Worm (Caenorhabditis elegans) whole organism, young adult: ENCODE data around the gene F56F10.2.

Source experiments
- F33H1.4 ChIP-seq: fragments of 200-800 bp; sonication (Bioruptor generic); IDR thresholded peaks from 2 replicates; pipeline ENCODE4 v1.3.6; 2022; ENCODE audit warnings: missing genetic modification reagents, missing genetic modification characterization, missing compliant biosample characterization
- F52B5.7 ChIP-seq: sonication (generic microtip); optimal IDR thresholded peaks from 2 replicates; lab custom pipeline; 2016; ENCODE audit warnings: mild to moderate bottlenecking, missing genetic modification characterization, missing compliant biosample characterization
- F57A8.1 ChIP-seq: fragments of 200-800 bp; sonication (Bioruptor generic); optimal IDR thresholded peaks from 2 replicates; lab custom pipeline; 2018; ENCODE audit warnings: mild to moderate bottlenecking, missing genetic modification characterization, moderate library complexity, missing compliant biosample characterization
- K12H6.12 ChIP-seq: fragments of 200-800 bp; sonication (Bioruptor generic); optimal IDR thresholded peaks from 2 replicates; lab custom pipeline; 2018; ENCODE audit warnings: mild to moderate bottlenecking, missing genetic modification characterization, missing compliant biosample characterization
- T26A5.8 ChIP-seq: sonication (generic microtip); optimal IDR thresholded peaks from 2 replicates; lab custom pipeline; 2016; ENCODE audit warnings: missing genetic modification characterization, missing compliant biosample characterization
- ama-1 ChIP-seq, 3 experiments: fragments of 150-350 bp in 1 of 3; sonication (generic microtip) in 2 of 3; optimal IDR thresholded peaks; 2 replicates each; lab custom pipeline; 2014 to 2018; ENCODE audit warnings: missing biosample characterization in 2 of 3, missing genetic modification characterization in 2 of 3, missing genetic modification reagents in 2 of 3
- atf-7 ChIP-seq: sonication (generic microtip); optimal IDR thresholded peaks from 2 replicates; lab custom pipeline; 2017; ENCODE audit warnings: mild to moderate bottlenecking, missing genetic modification characterization, missing compliant biosample characterization
- athp-1 ChIP-seq: sonication (generic microtip); optimal IDR thresholded peaks from 2 replicates; lab custom pipeline; 2017; ENCODE audit warnings: mild to moderate bottlenecking, missing genetic modification characterization, missing compliant biosample characterization
- attf-5 ChIP-seq: fragments of 200-800 bp; sonication (Bioruptor generic); optimal IDR thresholded peaks from 2 replicates; lab custom pipeline; 2018; ENCODE audit warnings: mild to moderate bottlenecking, missing genetic modification characterization, missing compliant biosample characterization
- bed-1 ChIP-seq: fragments of 200-800 bp; sonication (Bioruptor generic); IDR thresholded peaks from 2 replicates; pipeline ENCODE4 v1.3.6; 2022; ENCODE audit warnings: missing genetic modification reagents, missing genetic modification characterization, missing compliant biosample characterization
- ccch-3 ChIP-seq: fragments of 200-800 bp; sonication (Bioruptor generic); optimal IDR thresholded peaks from 2 replicates; lab custom pipeline; 2018; ENCODE audit warnings: mild to moderate bottlenecking, missing genetic modification characterization, missing compliant biosample characterization
- cebp-1 ChIP-seq, 2 experiments: fragments of 200-800 bp in 1 of 2; sonication (Bioruptor generic) in 1 of 2; sonication (generic microtip) in 1 of 2; IDR thresholded peaks in 1 of 2; optimal IDR thresholded peaks in 1 of 2; 2 replicates each; pipeline versions ENCODE4 v1.3.6 to Lab custom; 2017 to 2022; ENCODE audit warnings: missing compliant biosample characterization in 2 of 2, missing genetic modification characterization in 2 of 2, mild to moderate bottlenecking in 1 of 2, missing genetic modification reagents in 1 of 2, moderate library complexity in 1 of 2
- ceh-79 ChIP-seq: sonication (generic microtip); optimal IDR thresholded peaks from 2 replicates; lab custom pipeline; 2017; ENCODE audit warnings: mild to moderate bottlenecking, missing genetic modification characterization, missing compliant biosample characterization
- ceh-91 ChIP-seq: fragments of 200-800 bp; sonication (Bioruptor generic); IDR thresholded peaks from 2 replicates; pipeline ENCODE4 v1.3.6; 2022; ENCODE audit warnings: missing genetic modification reagents, missing genetic modification characterization, missing compliant biosample characterization
- chd-7 ChIP-seq: sonication (generic microtip); optimal IDR thresholded peaks from 2 replicates; lab custom pipeline; 2016; ENCODE audit warnings: mild to moderate bottlenecking, missing genetic modification characterization, moderate library complexity, missing compliant biosample characterization
- dox-1 ChIP-seq: fragments of 200-800 bp; sonication (Bioruptor generic); IDR thresholded peaks from 2 replicates; pipeline ENCODE4 v1.3.6; 2022; ENCODE audit warnings: missing genetic modification reagents, missing genetic modification characterization, missing compliant biosample characterization
- egl-18 ChIP-seq: fragments of 200-800 bp; sonication (Bioruptor generic); IDR thresholded peaks from 2 replicates; pipeline ENCODE4 v1.3.6; 2022; ENCODE audit warnings: missing genetic modification reagents, missing genetic modification characterization, missing compliant biosample characterization
- egl-44 ChIP-seq: fragments of 200-800 bp; sonication (Bioruptor generic); IDR thresholded peaks from 2 replicates; pipeline ENCODE4 v1.3.6; 2022; ENCODE audit warnings: missing genetic modification reagents, missing genetic modification characterization, missing compliant biosample characterization
- egrh-3 ChIP-seq: fragments of 200-800 bp; sonication (Bioruptor generic); IDR thresholded peaks from 2 replicates; pipeline ENCODE4 v1.3.6; 2022; ENCODE audit warnings: missing genetic modification reagents, missing genetic modification characterization, missing compliant biosample characterization
- gei-17 ChIP-seq: fragments of 200-800 bp; sonication (Bioruptor generic); optimal IDR thresholded peaks from 2 replicates; lab custom pipeline; 2018; ENCODE audit warnings: mild to moderate bottlenecking, missing genetic modification characterization, missing compliant biosample characterization
- hrde-1 ChIP-seq: sonication (generic microtip); optimal IDR thresholded peaks from 2 replicates; lab custom pipeline; 2016; ENCODE audit warnings: missing genetic modification characterization, mild to moderate bottlenecking, missing compliant biosample characterization, moderate library complexity, missing genotype, missing genetic modification reagents, borderline replicate concordance
- hsf-1 ChIP-seq: fragments of 200-800 bp; sonication (Bioruptor generic); IDR thresholded peaks from 2 replicates; pipeline ENCODE4 v1.3.6; 2022; ENCODE audit warnings: missing genetic modification reagents, missing genetic modification characterization, missing compliant biosample characterization
- lag-1 ChIP-seq: fragments of 200-800 bp; sonication (Bioruptor generic); IDR thresholded peaks from 2 replicates; pipeline ENCODE4 v1.3.6; 2022; ENCODE audit warnings: missing genetic modification reagents, missing genetic modification characterization, missing compliant biosample characterization
- let-607 ChIP-seq, 2 experiments: fragments of 200-800 bp in 1 of 2; sonication (Bioruptor generic) in 1 of 2; sonication (generic microtip) in 1 of 2; optimal IDR thresholded peaks; 2 replicates each; lab custom pipeline; 2016 to 2018; ENCODE audit warnings: mild to moderate bottlenecking in 2 of 2, missing compliant biosample characterization in 2 of 2, missing genetic modification characterization in 2 of 2, moderate library complexity in 2 of 2, missing genotype in 1 of 2
- lin-35 ChIP-seq, 3 experiments: fragments of 150-350 bp in 2 of 3; sonication (generic microtip) in 1 of 3; optimal IDR thresholded peaks; 2 replicates each; lab custom pipeline; 2014 to 2018; ENCODE audit warnings: missing biosample characterization in 3 of 3, missing genetic modification characterization in 3 of 3, missing genetic modification reagents in 3 of 3
- lin-54 ChIP-seq: fragments of 200-800 bp; sonication (Bioruptor generic); optimal IDR thresholded peaks from 2 replicates; lab custom pipeline; 2018; ENCODE audit warnings: mild to moderate bottlenecking, missing genetic modification characterization, missing compliant biosample characterization
- madf-3 ChIP-seq: fragments of 200-800 bp; sonication (Bioruptor generic); IDR thresholded peaks from 2 replicates; pipeline ENCODE4 v1.3.6; 2022; ENCODE audit warnings: missing genetic modification reagents, missing genetic modification characterization, missing compliant biosample characterization
- madf-8 ChIP-seq: fragments of 200-800 bp; sonication (Bioruptor generic); conservative IDR thresholded peaks from 2 replicates; pipeline ENCODE4 v1.3.6; 2022; ENCODE audit warnings: missing genetic modification reagents, missing genetic modification characterization, missing compliant biosample characterization
- mxl-1 ChIP-seq: sonication (generic microtip); optimal IDR thresholded peaks from 2 replicates; lab custom pipeline; 2016; ENCODE audit warnings: missing genetic modification characterization, missing compliant biosample characterization
- nfyb-1 ChIP-seq: fragments of 200-800 bp; sonication (Bioruptor generic); IDR thresholded peaks from 2 replicates; pipeline ENCODE4 v1.3.6; 2022; ENCODE audit warnings: missing genetic modification reagents, missing genetic modification characterization, missing compliant biosample characterization
- nhr-179 ChIP-seq: sonication (generic microtip); optimal IDR thresholded peaks from 2 replicates; lab custom pipeline; 2016; ENCODE audit warnings: mild to moderate bottlenecking, missing genetic modification characterization, missing compliant biosample characterization
- nhr-80 ChIP-seq: sonication (generic microtip); optimal IDR thresholded peaks from 2 replicates; lab custom pipeline; 2016; ENCODE audit warnings: missing genetic modification characterization, missing compliant biosample characterization
- pbrm-1 ChIP-seq: fragments of 200-800 bp; sonication (Bioruptor generic); IDR thresholded peaks from 2 replicates; pipeline ENCODE4 v1.3.6; 2022; ENCODE audit warnings: missing genetic modification reagents, missing genetic modification characterization, missing compliant biosample characterization
- rpc-1 ChIP-seq, 2 experiments: fragments of 150-350 bp in 1 of 2; sonication (generic microtip) in 1 of 2; optimal IDR thresholded peaks; 2 replicates each; lab custom pipeline; 2014 to 2018; ENCODE audit warnings: missing biosample characterization in 1 of 2, missing genetic modification characterization in 1 of 2, missing genetic modification reagents in 1 of 2, missing genotype in 1 of 2
- zfh-2 ChIP-seq: fragments of 200-800 bp; sonication (Bioruptor generic); conservative IDR thresholded peaks from 2 replicates; pipeline ENCODE4 v1.3.6; 2022; ENCODE audit warnings: missing genetic modification reagents, missing genetic modification characterization, missing compliant biosample characterization
- ztf-25 ChIP-seq: fragments of 200-800 bp; sonication (Bioruptor generic); IDR thresholded peaks from 2 replicates; pipeline ENCODE4 v1.3.6; 2022; ENCODE audit warnings: missing genetic modification reagents, missing genetic modification characterization, missing compliant biosample characterization
- ztf-3 ChIP-seq: fragments of 200-800 bp; sonication (Bioruptor generic); optimal IDR thresholded peaks from 2 replicates; lab custom pipeline; 2018; ENCODE audit warnings: mild to moderate bottlenecking, missing genetic modification characterization, missing compliant biosample characterization

F56F10.2 gene

ce11 chrX:817984-818383 is 41.4 kb upstream of the F56F10.2 start (continued):
- TF ChIP-seq hrde-1 (tag; lab: Kevin White, UChicago), result no peak
- no peak for TF ChIP-seq nhr-179
- no peak for TF ChIP-seq egl-18 (GFP tag; lab: Robert Waterston, UW)
- TF ChIP-seq, all 124 proteins: peak for 0

- TF ChIP-seq zfh-2 (GFP tag; lab: Robert Waterston, UW) (no peak), let-607 (tag; optimal IDR thresholded peaks at IDR 0.05; lab: Kevin White, UChicago) (peak; percentile 19 to 63), F52B5.7 (no peak), dox-1 (peak; percentile 44; the same call in 1 of the 2 replicates), F33H1.4 (GFP tag; lab: Robert Waterston, UW) (no peak), ama-1 (optimal IDR thresholded peaks at IDR 0.05; lab: Kevin White, UChicago) (no peak), ama-1 (GFP tag; optimal IDR thresholded peaks at IDR 0.05; lab: Kevin White, UChicago) (no peak), lag-1 (GFP tag; lab: Robert Waterston, UW) (no peak), athp-1 (no peak), atf-7 (tag; lab: Kevin White, UChicago) (peak; percentile 18), gei-17 (no peak), chd-7 (no peak), cebp-1 (GFP tag; IDR thresholded peaks at IDR 0.05; lab: Robert Waterston, UW) (no peak; the same call in 1 of the 2 replicates), cebp-1 (tag; optimal IDR thresholded peaks at IDR 0.05; lab: Kevin White, UChicago) (peak; percentile 60), madf-8 (no peak), madf-3 (GFP tag; lab: Robert Waterston, UW) (no peak), pbrm-1 (GFP tag; lab: Robert Waterston, UW) (no peak), ccch-3 (no peak), F57A8.1 (GFP tag; lab: Kevin White, UChicago) (no peak), ceh-91 (no peak), nhr-80 (tag; lab: Kevin White, UChicago) (peak; percentile 92), attf-5 (GFP tag; lab: Kevin White, UChicago) (no peak)
- TF ChIP-seq, all 124 proteins: peak for 5
Measured at ce11 chrX:823736-824135, 35.7 kb upstream of the F56F10.2 start.

- TF ChIP-seq egrh-3 (GFP tag; lab: Robert Waterston, UW) (no peak), zfh-2 (GFP tag; lab: Robert Waterston, UW) (no peak), bed-1 (GFP tag; lab: Robert Waterston, UW) (no peak), lin-54 (GFP tag; lab: Kevin White, UChicago) (no peak), nfyb-1 (GFP tag; lab: Robert Waterston, UW) (no peak), K12H6.12 (tag; lab: Kevin White, UChicago) (no peak), egl-44 (GFP tag; lab: Robert Waterston, UW) (no peak), nhr-179 (no peak), lin-35 (GFP tag; optimal IDR thresholded peaks at IDR 0.05; lab: Kevin White, UChicago) (no peak), ceh-79 (no peak), atf-7 (tag; lab: Kevin White, UChicago) (no peak), hsf-1 (GFP tag; lab: Robert Waterston, UW) (no peak), ztf-3 (GFP tag; lab: Kevin White, UChicago) (no peak), rpc-1 (optimal IDR thresholded peaks at IDR 0.05; lab: Kevin White, UChicago) (no peak), rpc-1 (tag; optimal IDR thresholded peaks at IDR 0.05; lab: Kevin White, UChicago) (no peak), ztf-25 (GFP tag; lab: Robert Waterston, UW) (no peak), T26A5.8 (no peak), mxl-1 (tag; lab: Kevin White, UChicago) (no peak)
Measured at ce11 chrX:825375-825774, 34.0 kb upstream of the F56F10.2 start, which contains the start of gene daf-3. TSS of gene daf-3 (minus strand) at chrX:825475.
